Worm (Caenorhabditis elegans) whole organism, L3 larva: ENCODE measurements around the gene F08A7.1.

Source experiments
- ZK546.5 ChIP-seq: sonication (generic microtip); optimal IDR thresholded peaks from 2 replicates; lab custom pipeline; 2017; ENCODE audit warnings: missing biosample characterization, missing genetic modification characterization
- aly-2 ChIP-seq: fragments of 150-350 bp; optimal IDR thresholded peaks from 2 replicates; lab custom pipeline; 2014; ENCODE audit warnings: missing biosample characterization, missing genetic modification characterization
- ama-1 ChIP-seq: fragments of 150-350 bp; optimal IDR thresholded peaks from 2 replicates; lab custom pipeline; 2018
- ceh-9 ChIP-seq: sonication (generic microtip); optimal IDR thresholded peaks from 2 replicates; lab custom pipeline; 2018; ENCODE audit warnings: missing biosample characterization, missing genetic modification characterization
- daf-12 ChIP-seq: fragments of 150-350 bp; optimal IDR thresholded peaks from 2 replicates; lab custom pipeline; 2014; ENCODE audit warnings: missing biosample characterization, missing genetic modification reagents, missing genetic modification characterization
- egl-5 ChIP-seq: fragments of 150-350 bp; optimal IDR thresholded peaks from 2 replicates; lab custom pipeline; 2017; ENCODE audit warnings: missing biosample characterization, missing genetic modification reagents, missing genetic modification characterization, inconsistent platforms
- elt-1 ChIP-seq: fragments of 150-350 bp; optimal IDR thresholded peaks from 2 replicates; lab custom pipeline; 2014; ENCODE audit warnings: missing biosample characterization, missing genetic modification characterization
- elt-2 ChIP-seq: sonication (generic microtip); optimal IDR thresholded peaks from 2 replicates; lab custom pipeline; 2016; ENCODE audit warnings: missing genetic modification reagents, mild to moderate bottlenecking, missing genetic modification characterization, missing compliant biosample characterization
- elt-3 ChIP-seq, 3 experiments: fragments of 150-350 bp in 1 of 3; sonication (generic microtip) in 2 of 3; optimal IDR thresholded peaks; 2 replicates in 2 of 3; 4 replicates in 1 of 3; lab custom pipeline; 2014 to 2017; ENCODE audit warnings: missing biosample characterization in 3 of 3, missing genetic modification characterization in 3 of 3
- eor-1 ChIP-seq, 2 experiments: fragments of 150-350 bp; optimal IDR thresholded peaks; 2 replicates each; lab custom pipeline; 2014 to 2018; ENCODE audit warnings: missing biosample characterization in 2 of 2, missing genetic modification characterization in 2 of 2
- fkh-10 ChIP-seq: sonication (generic microtip); optimal IDR thresholded peaks from 2 replicates; lab custom pipeline; 2017; ENCODE audit warnings: missing biosample characterization, missing genetic modification reagents, missing genetic modification characterization
- fkh-2 ChIP-seq: fragments of 150-350 bp; optimal IDR thresholded peaks from 2 replicates; lab custom pipeline; 2014; ENCODE audit warnings: missing biosample characterization, missing genetic modification reagents, missing genetic modification characterization
- fos-1 ChIP-seq: fragments of 150-350 bp; optimal IDR thresholded peaks from 2 replicates; lab custom pipeline; 2014; ENCODE audit warnings: missing biosample characterization, missing genetic modification characterization
- jun-1 ChIP-seq: fragments of 150-350 bp; optimal IDR thresholded peaks from 2 replicates; lab custom pipeline; 2014; ENCODE audit warnings: missing biosample characterization, missing genetic modification reagents, missing genetic modification characterization
- lin-15B ChIP-seq: fragments of 150-350 bp; optimal IDR thresholded peaks from 2 replicates; lab custom pipeline; 2014; ENCODE audit warnings: missing biosample characterization, missing genetic modification characterization
- lin-39 ChIP-seq: fragments of 150-350 bp; optimal IDR thresholded peaks from 2 replicates; lab custom pipeline; 2018; ENCODE audit warnings: missing biosample characterization, missing genetic modification reagents, missing genetic modification characterization
- lsy-12 ChIP-seq: sonication (generic microtip); optimal IDR thresholded peaks from 2 replicates; lab custom pipeline; 2016; ENCODE audit warnings: mild to moderate bottlenecking, missing genetic modification characterization, missing compliant biosample characterization
- nfya-1 ChIP-seq: sonication (generic microtip); optimal IDR thresholded peaks from 2 replicates; lab custom pipeline; 2017; ENCODE audit warnings: missing genetic modification characterization, mild to moderate bottlenecking, missing compliant biosample characterization, antibody characterized with exemption, moderate library complexity; ENCODE audit not compliant: insufficient read depth
- nhr-11 ChIP-seq: fragments of 150-350 bp; optimal IDR thresholded peaks from 2 replicates; lab custom pipeline; 2014; ENCODE audit warnings: missing biosample characterization, missing genetic modification characterization
- nhr-237 ChIP-seq: fragments of 150-350 bp; optimal IDR thresholded peaks from 2 replicates; lab custom pipeline; 2014; ENCODE audit warnings: missing biosample characterization, missing genetic modification characterization
- nhr-25 ChIP-seq: sonication (generic microtip); optimal IDR thresholded peaks from 2 replicates; lab custom pipeline; 2017; ENCODE audit warnings: missing biosample characterization, missing genetic modification characterization
- nhr-28 ChIP-seq: fragments of 150-350 bp; optimal IDR thresholded peaks from 2 replicates; lab custom pipeline; 2014; ENCODE audit warnings: missing biosample characterization, missing genetic modification characterization
- nhr-43 ChIP-seq: sonication (generic microtip); optimal IDR thresholded peaks from 2 replicates; lab custom pipeline; 2016; ENCODE audit warnings: mild to moderate bottlenecking, missing genetic modification characterization, missing compliant biosample characterization; ENCODE audit not compliant: poor library complexity, severe bottlenecking
- nhr-77 ChIP-seq: fragments of 150-350 bp; optimal IDR thresholded peaks from 2 replicates; lab custom pipeline; 2014; ENCODE audit warnings: missing biosample characterization, missing genetic modification characterization
- pha-4 ChIP-seq: fragments of 150-350 bp; optimal IDR thresholded peaks from 2 replicates; lab custom pipeline; 2014; ENCODE audit warnings: missing biosample characterization, missing genetic modification reagents, missing genetic modification characterization
- pqm-1 ChIP-seq: fragments of 150-350 bp; optimal IDR thresholded peaks from 2 replicates; lab custom pipeline; 2017; ENCODE audit warnings: missing biosample characterization, missing genetic modification characterization, inconsistent platforms
- sea-2 ChIP-seq: fragments of 150-350 bp; sonication (generic microtip); optimal IDR thresholded peaks from 4 replicates; lab custom pipeline; 2014; ENCODE audit warnings: missing biosample characterization, missing genetic modification reagents, missing genetic modification characterization
- skn-1 ChIP-seq: fragments of 150-350 bp; optimal IDR thresholded peaks from 2 replicates; lab custom pipeline; 2014; ENCODE audit warnings: missing biosample characterization, missing genetic modification characterization
- unc-62 ChIP-seq: fragments of 150-350 bp; sonication (generic microtip); optimal IDR thresholded peaks from 4 replicates; lab custom pipeline; 2014; ENCODE audit warnings: missing biosample characterization, missing genetic modification reagents, missing genetic modification characterization
- ztf-11 ChIP-seq: fragments of 150-350 bp; optimal IDR thresholded peaks from 2 replicates; lab custom pipeline; 2014; ENCODE audit warnings: missing biosample characterization, missing genetic modification characterization
- ztf-4 ChIP-seq: fragments of 150-350 bp; optimal IDR thresholded peaks from 2 replicates; lab custom pipeline; 2014; ENCODE audit warnings: missing biosample characterization, missing genetic modification characterization

Gene F08A7.1

ce11 chrIV:17431287-17431686, 9.1 kb upstream of the F08A7.1 start, which contains the start of gene lact-6:
lact-6 (minus strand) TSS chrIV:17431387.
- TF ChIP-seq ZK546.5 (tag; lab: Kevin White, UChicago), result no peak
- no peak for TF ChIP-seq unc-62
- no peak for TF ChIP-seq aly-2 (tag; lab: Kevin White, UChicago)
- TF ChIP-seq skn-1, result no peak
- TF ChIP-seq ama-1 (lab: Kevin White, UChicago), result no peak
- TF ChIP-seq sea-2, result no peak
- TF ChIP-seq nhr-237 (tag; lab: Kevin White, UChicago), result no peak

DNA sequence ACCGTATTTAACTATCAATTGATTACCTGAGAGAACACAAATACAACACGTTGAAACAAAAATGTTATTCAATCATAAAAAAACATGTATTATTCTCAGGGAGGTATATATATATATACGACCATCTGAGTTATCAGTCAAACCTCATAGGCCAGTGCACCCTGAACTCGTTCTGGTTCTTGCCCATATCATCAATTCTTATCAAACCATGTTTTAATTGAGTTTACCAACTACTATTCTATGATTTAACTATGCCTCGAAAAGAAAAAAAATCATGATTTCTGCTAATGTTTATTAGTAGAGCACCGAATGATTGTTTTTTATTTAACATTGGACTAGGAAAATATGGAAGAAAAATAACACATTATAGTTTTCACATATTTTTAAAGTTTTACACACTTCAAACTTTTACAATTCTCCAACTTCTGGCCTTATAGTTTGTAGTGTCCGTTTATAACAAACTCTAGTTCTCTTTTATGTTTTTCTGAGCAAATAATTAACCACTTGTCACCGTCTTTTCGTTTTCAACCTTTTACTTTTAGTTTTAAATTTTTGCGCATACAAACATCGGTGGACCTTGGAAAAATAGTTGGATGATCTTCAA, 8.1 kb upstream of the F08A7.1 start:
- TF ChIP-seq pqm-1 (peak; percentile 41), elt-2 (tag; lab: Kevin White, UChicago) (peak; percentile 55), ama-1 (lab: Kevin White, UChicago) (no peak), pha-4 (peak; percentile 5)

- TF ChIP-seq ztf-11 (tag; lab: Kevin White, UChicago) (no peak), skn-1 (no peak), nhr-237 (tag; lab: Kevin White, UChicago) (no peak), daf-12 (no peak), nhr-77 (tag; lab: Kevin White, UChicago) (no peak), aly-2 (tag; lab: Kevin White, UChicago) (no peak), elt-3 (tag; optimal IDR thresholded peaks at IDR 0.05; lab: Kevin White, UChicago) (no peak), fkh-2 (no peak), nhr-28 (tag; lab: Kevin White, UChicago) (no peak), jun-1 (tag; lab: Kevin White, UChicago) (no peak), unc-62 (no peak), ama-1 (lab: Kevin White, UChicago) (no peak)
- TF ChIP-seq, all 47 proteins: peak for 0
Observed at ce11 chrIV:17435228-17435627, 5.2 kb upstream of the F08A7.1 start.

DNA sequence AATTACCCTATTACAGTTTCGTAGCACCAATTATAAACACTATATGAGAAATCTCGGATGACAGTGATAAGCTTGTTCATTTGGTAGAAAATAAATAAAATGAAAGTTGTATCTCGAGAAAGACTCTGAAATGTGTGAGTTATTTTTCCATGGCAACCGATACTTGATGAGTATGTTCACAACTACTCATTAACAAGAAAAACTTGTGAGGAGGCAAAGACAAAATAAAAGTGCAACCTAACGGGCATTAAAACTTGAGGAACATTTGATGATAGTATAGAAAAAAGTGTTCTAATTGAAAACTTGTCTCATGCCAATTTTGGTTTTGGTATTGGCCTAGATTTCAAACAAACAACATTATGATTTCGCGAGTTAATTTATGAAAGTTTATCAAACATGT, 3.9 kb upstream of the F08A7.1 start, which contains the start of gene gcy-27:
Gene gcy-27, minus strand, starts transcription at position 101 of the 400 bp plus-strand sequence.
- TF ChIP-seq nhr-77 (tag; lab: Kevin White, UChicago) (no peak), elt-3 (tag; optimal IDR thresholded peaks at IDR 0.05; lab: Kevin White, UChicago) (no peak), ceh-9 (tag; lab: Kevin White, UChicago) (no peak), nhr-28 (tag; lab: Kevin White, UChicago) (no peak), elt-1 (tag; lab: Kevin White, UChicago) (no peak), nhr-43 (tag; lab: Kevin White, UChicago) (no peak), jun-1 (tag; lab: Kevin White, UChicago) (no peak), nhr-237 (tag; lab: Kevin White, UChicago) (no peak), eor-1 (tag; optimal IDR thresholded peaks at IDR 0.05; lab: Kevin White, UChicago) (no peak), fkh-10 (GFP tag; lab: Kevin White, UChicago) (no peak), nhr-25 (no peak), ama-1 (lab: Kevin White, UChicago) (no peak), nhr-11 (tag; lab: Kevin White, UChicago) (no peak), ztf-11 (tag; lab: Kevin White, UChicago) (no peak), fkh-2 (no peak)

DNA sequence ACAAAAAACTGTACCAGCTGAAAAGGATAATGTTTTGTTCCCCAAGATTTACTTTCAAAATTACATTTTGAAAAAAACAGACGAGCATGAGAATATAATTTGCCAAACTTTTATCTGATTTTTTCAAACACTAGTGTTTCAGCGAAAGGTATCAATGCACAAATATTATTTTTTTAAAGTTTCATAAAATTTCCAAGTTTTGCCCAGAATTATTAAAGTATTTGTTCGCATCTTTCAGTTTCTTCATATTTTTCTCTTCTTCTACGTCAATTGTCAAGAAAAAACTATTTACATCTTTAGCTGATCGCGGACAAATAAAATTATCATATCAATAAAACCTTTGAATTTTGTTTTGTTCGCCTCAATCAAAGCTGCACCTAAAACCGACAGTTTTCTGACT, 3.4 kb upstream of the F08A7.1 start, which contains the start of gene C06A12.8:
Gene C06A12.8, plus strand, starts transcription at position 301 of the 400 bp plus-strand sequence.
- TF ChIP-seq ztf-4 (tag; lab: Kevin White, UChicago) (no peak), lsy-12 (tag; lab: Kevin White, UChicago) (no peak), elt-2 (tag; lab: Kevin White, UChicago) (no peak), nfya-1 (no peak), elt-1 (tag; lab: Kevin White, UChicago) (no peak), ZK546.5 (tag; lab: Kevin White, UChicago) (no peak), egl-5 (tag; lab: Kevin White, UChicago) (no peak), skn-1 (no peak), sea-2 (no peak), lin-39 (tag; lab: Kevin White, UChicago) (no peak), fkh-2 (no peak), nhr-11 (tag; lab: Kevin White, UChicago) (no peak), fos-1 (tag; lab: Kevin White, UChicago) (no peak), lin-15B (no peak)
